Worm (Caenorhabditis elegans): ENCODE measurements around the gene Y53G8AM.7.
A peak's percentile ranks its signal among the peaks of the same experiment; 100 is the strongest.

Y53G8AM.7 gene

DNA sequence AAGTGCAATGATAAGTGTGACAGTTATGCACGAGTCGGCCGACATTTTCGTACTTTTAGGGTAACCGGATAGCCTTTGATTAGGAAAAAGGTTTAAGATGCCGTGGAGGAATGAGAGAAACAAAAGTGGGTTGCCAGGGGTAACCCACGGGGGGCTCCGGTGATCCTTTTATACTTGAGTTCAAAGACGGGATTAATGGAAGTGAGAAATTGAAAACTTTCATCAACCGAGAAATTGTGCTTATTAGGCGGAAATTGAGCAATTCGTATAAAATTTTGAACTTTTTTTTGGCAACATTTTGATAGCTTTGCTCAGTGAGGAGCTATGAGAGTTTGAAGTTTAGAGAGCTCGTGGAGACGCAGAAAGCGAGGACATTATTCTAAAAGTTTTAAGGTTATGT is 10.9 kb downstream of the Y53G8AM.7 start, which contains the start of gene Y53G8AM.4 (continued):
- TF ChIP-seq sptf-2 (GFP tag; optimal IDR thresholded peaks at IDR 0.05) (no peak), bed-2 (GFP tag; IDR thresholded peaks at IDR 0.05) (no peak), F33H1.4 (GFP tag; IDR thresholded peaks at IDR 0.05) (no peak), ztf-18 (tag; optimal IDR thresholded peaks at IDR 0.05) (no peak)

DNA sequence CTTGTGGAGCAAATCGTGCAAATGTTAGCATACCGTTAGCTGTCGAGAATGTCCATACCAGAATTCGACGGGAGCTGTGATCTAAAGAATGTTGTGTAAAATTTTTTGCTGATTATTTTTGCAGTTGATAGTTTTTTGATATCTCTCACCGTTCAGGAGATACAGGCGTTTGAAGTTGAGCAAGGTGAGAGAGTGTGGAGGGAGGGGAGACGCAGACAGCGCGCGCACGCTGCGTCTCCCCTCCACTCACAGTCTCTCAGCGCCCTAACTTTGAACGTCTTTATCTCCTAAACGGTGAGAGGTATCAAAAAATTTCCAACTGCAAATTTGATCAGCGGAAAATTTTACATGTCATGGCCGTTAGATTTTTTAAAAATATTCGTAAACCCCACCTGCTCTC is 11.5 kb downstream of the Y53G8AM.7 start:
- TF ChIP-seq hmg-1.2 (GFP tag; IDR thresholded peaks at IDR 0.05): peak; percentile 88
- no peak for TF ChIP-seq ztf-28 (GFP tag; IDR thresholded peaks at IDR 0.05)

DNA sequence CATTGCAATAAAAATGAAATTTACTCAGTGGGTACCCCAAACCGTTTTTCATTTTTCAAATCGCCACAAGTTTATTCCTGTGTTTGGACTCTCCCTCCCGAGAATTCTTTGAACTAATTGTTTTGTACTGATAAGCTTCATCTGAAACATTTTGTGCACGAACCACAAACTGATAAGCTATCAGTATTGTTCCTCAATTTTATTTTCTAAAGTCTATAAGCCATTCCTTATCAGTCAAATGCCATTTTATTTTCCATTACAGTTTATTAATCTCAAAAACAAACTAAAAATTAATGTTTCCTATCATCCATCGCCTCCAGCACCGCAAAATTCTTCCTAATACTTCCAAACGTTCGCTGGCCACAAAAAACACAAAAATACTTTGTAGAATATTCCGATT is 12.8 kb downstream of the Y53G8AM.7 start:
- no peak for TF ChIP-seq ets-4 (GFP tag; optimal IDR thresholded peaks at IDR 0.05)
- 0 out of 2 replicates have a peak, but pooled peaks have one; percentile 3 for TF ChIP-seq ekl-4 (GFP tag; IDR thresholded peaks at IDR 0.05)
- TF ChIP-seq bed-1 (GFP tag; IDR thresholded peaks at IDR 0.05): no peak
- TF ChIP-seq nhr-80 (tag; optimal IDR thresholded peaks at IDR 0.05): peak; percentile 90
- TF ChIP-seq dox-1 (GFP tag; IDR thresholded peaks at IDR 0.05): 0 out of 2 replicates have a peak, but pooled peaks have one; percentile 12

ce11 chrIII:3253043-3253442 is 13.5 kb downstream of the Y53G8AM.7 start, which contains the start of gene Y53G8AL.3:
Y53G8AL.3 (minus strand) TSS chrIII:3253143.
- TF ChIP-seq snpc-1.3 (tag; optimal IDR thresholded peaks at IDR 0.05; ENCODE audit: insufficient read depth) (no peak), ztf-6 (GFP tag; IDR thresholded peaks at IDR 0.05) (no peak), mel-28 (tag; optimal IDR thresholded peaks at IDR 0.05; ENCODE audit: borderline replicate concordance) (no peak), K12H6.12 (tag; optimal IDR thresholded peaks at IDR 0.05) (no peak), zfh-2 (GFP tag; conservative IDR thresholded peaks at IDR 0.05) (no peak), rpc-1 (optimal IDR thresholded peaks at IDR 0.05) (no peak), rpc-1 (tag; optimal IDR thresholded peaks at IDR 0.05) (no peak), F55B11.4 (tag; optimal IDR thresholded peaks at IDR 0.05; ENCODE audit: borderline replicate concordance, insufficient read depth) (no peak), aptf-3 (GFP tag; IDR thresholded peaks at IDR 0.05) (no peak), F23B12.7 (tag; optimal IDR thresholded peaks at IDR 0.05; ENCODE audit: insufficient read depth) (no peak), somi-1 (GFP tag; optimal IDR thresholded peaks at IDR 0.05) (no peak), unc-130 (GFP tag; optimal IDR thresholded peaks at IDR 0.05) (no peak), ceh-40 (GFP tag; IDR thresholded peaks at IDR 0.05) (no peak), hrde-1 (tag; optimal IDR thresholded peaks at IDR 0.05; ENCODE audit: borderline replicate concordance) (no peak), T07F8.4 (tag; optimal IDR thresholded peaks at IDR 0.05) (no peak), sdz-38 (tag; optimal IDR thresholded peaks at IDR 0.05) (no peak), Y95B8A.8 (GFP tag; IDR thresholded peaks at IDR 0.05) (no peak), madf-6 (GFP tag; IDR thresholded peaks at IDR 0.05) (no peak), hsf-1 (GFP tag; IDR thresholded peaks at IDR 0.05) (no peak), pha-4 (tag; optimal IDR thresholded peaks at IDR 0.05) (no peak), lin-54 (GFP tag; optimal IDR thresholded peaks at IDR 0.05) (no peak)

ce11 chrIII:3250596-3251112 is 15.8 kb downstream of the Y53G8AM.7 start, which contains the start of gene Y53G8AL.4:
Y53G8AL.4 (minus strand) TSS chrIII:3250646.
- TF ChIP-seq F37B4.10 (GFP tag; IDR thresholded peaks at IDR 0.05) (no peak), die-1 (tag; optimal IDR thresholded peaks at IDR 0.05) (no peak), fkh-3 (tag; optimal IDR thresholded peaks at IDR 0.05) (no peak), let-526 (GFP tag; IDR thresholded peaks at IDR 0.05) (no peak), bed-2 (GFP tag; IDR thresholded peaks at IDR 0.05) (no peak), ceh-100 (GFP tag; IDR thresholded peaks at IDR 0.05) (no peak), tbp1 (GFP tag; optimal IDR thresholded peaks at IDR 0.05) (no peak), F39B2.1 (GFP tag; IDR thresholded peaks at IDR 0.05) (no peak), ztf-25 (GFP tag; IDR thresholded peaks at IDR 0.05) (no peak), Y95B8A.8 (GFP tag; IDR thresholded peaks at IDR 0.05) (no peak), efl-1 (GFP tag; optimal IDR thresholded peaks at IDR 0.05) (no peak), ztf-3 (GFP tag; optimal IDR thresholded peaks at IDR 0.05) (no peak), snpc-3.4 (tag; optimal IDR thresholded peaks at IDR 0.05) (no peak), xnd-1 (tag; optimal IDR thresholded peaks at IDR 0.05) (no peak), aptf-3 (GFP tag; IDR thresholded peaks at IDR 0.05) (no peak)
